Fruit fly (Drosophila melanogaster): ENCODE results near the gene Naa30B.

Gene Naa30B

DNA sequence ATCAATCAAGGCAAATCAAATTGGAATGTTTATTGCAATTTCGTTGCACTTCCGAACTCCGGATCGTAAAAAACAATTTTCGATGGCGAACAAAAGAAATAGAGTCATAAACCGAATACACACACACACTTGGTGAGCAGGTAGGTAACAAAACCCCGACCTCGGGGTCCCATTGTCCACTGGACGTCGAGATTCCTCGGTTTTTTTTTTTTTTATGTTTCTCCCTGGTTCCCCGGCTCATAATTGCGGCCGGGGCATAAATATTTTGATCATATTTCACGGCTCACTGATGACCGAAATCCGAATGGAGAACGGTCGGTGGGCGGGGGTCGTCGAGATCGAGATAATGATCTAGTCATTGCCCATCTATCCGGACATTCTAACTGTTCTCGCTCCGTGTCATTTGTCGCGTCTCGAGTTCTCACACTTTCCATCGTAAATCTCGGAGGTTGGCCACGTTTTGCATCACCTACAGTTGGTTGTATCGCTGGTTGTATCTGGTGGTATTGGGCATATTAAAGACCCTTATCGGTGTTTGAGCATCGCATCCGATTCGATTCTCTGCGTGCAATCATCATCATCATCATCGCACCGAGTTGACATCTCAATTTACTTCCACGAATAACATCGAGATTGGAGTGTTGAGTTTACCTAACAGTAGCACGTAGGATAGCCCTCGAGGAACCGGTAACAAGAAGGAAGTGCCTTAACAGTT is 23.9 kb downstream of the Naa30B start:
- peak; percentile 70 for TF ChIP-seq kni (GFP tag; optimal IDR thresholded peaks at IDR 0.05)
- TF ChIP-seq ken (GFP tag; IDR thresholded peaks at IDR 0.05) = 0 out of 3 replicates have a peak, but pooled peaks have one; percentile 13
- no peak for TF ChIP-seq E2f1 (GFP tag; IDR thresholded peaks at IDR 0.05)
- peak; percentile 56 for TF ChIP-seq sqz (GFP tag; optimal IDR thresholded peaks at IDR 0.05)
- TF ChIP-seq mld (GFP tag; IDR thresholded peaks at IDR 0.05; ENCODE audit: partially characterized antibody) = no peak
- TF ChIP-seq cad (GFP tag; optimal IDR thresholded peaks at IDR 0.05) = peak; percentile 83
- TF ChIP-seq grn (GFP tag; optimal IDR thresholded peaks at IDR 0.05) = peak; percentile 91
- peak in 1 of 3 experiments; percentile 3 for TF ChIP-seq Stat92E (GFP tag; optimal IDR thresholded peaks at IDR 0.05)
- TF ChIP-seq CG15479 (GFP tag; optimal IDR thresholded peaks at IDR 0.05) = peak; percentile 19
- peak; percentile 21 for TF ChIP-seq abd-A (tag; optimal IDR thresholded peaks at IDR 0.05)
- no peak for TF ChIP-seq CG17612 (GFP tag; IDR thresholded peaks at IDR 0.05)

DNA sequence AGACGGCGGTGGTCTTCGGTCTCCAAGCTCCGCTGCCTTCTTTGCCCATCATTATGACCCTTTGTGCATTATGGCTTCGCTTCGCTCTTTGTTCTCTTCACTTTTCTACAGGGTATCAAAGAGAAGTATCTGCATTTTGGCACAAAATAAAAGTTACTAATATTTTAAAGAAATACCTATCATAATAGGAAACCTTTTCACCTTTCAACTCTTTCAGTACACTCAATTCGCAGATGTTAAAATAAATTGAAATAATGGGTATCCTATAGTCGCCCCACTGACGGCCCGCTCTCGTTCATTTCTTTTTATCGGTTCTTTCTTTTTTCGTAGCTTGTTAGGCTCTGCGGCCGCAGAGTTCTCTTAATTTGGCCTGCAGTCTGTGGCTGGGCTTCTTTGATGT is 29.0 kb downstream of the Naa30B start:
- TF ChIP-seq nmo (GFP tag; optimal IDR thresholded peaks at IDR 0.05) (peak; percentile 95), cg (GFP tag; optimal IDR thresholded peaks at IDR 0.05) (no peak), toy (GFP tag; IDR thresholded peaks at IDR 0.05) (no peak), Kr (GFP tag; optimal IDR thresholded peaks at IDR 0.05) (peak; percentile 79), CG7987 (GFP tag; optimal IDR thresholded peaks at IDR 0.05) (no peak), Optix (GFP tag; IDR thresholded peaks at IDR 0.05) (peak; percentile 82; the same call in 2 of the 3 replicates), CG2199 (GFP tag; IDR thresholded peaks at IDR 0.05) (peak; percentile 68; the same call in 1 of the 3 replicates), CG6175 (GFP tag; IDR thresholded peaks at IDR 0.05) (no peak), CG17829 (tag; optimal IDR thresholded peaks at IDR 0.05) (peak; percentile 95), MESR4 (GFP tag; optimal IDR thresholded peaks at IDR 0.05) (no peak), CG10654 (GFP tag; optimal IDR thresholded peaks at IDR 0.05) (peak; percentile 74), Eip74EF (GFP tag; optimal IDR thresholded peaks at IDR 0.05) (peak in 1 of 2 experiments; percentile 74), TFAM (GFP tag; optimal IDR thresholded peaks at IDR 0.05) (peak; percentile 48), CG13624 (GFP tag; optimal IDR thresholded peaks at IDR 0.05) (no peak), Side (GFP tag; optimal IDR thresholded peaks at IDR 0.05) (peak; percentile 74), Hr39 (optimal IDR thresholded peaks at IDR 0.05) (no peak), tx (GFP tag; optimal IDR thresholded peaks at IDR 0.05) (peak; percentile 65), CG30020 (tag; optimal IDR thresholded peaks at IDR 0.05) (peak; percentile 75), pb (GFP tag; optimal IDR thresholded peaks at IDR 0.05) (no peak), CG12391 (tag; optimal IDR thresholded peaks at IDR 0.05) (peak; percentile 93), Hr51 (GFP tag; optimal IDR thresholded peaks at IDR 0.05) (peak; percentile 32 to 39), CG15011 (GFP tag; optimal IDR thresholded peaks at IDR 0.05) (peak; percentile 52), kah (GFP tag; optimal IDR thresholded peaks at IDR 0.05) (peak; percentile 31), CG10267 (tag; optimal IDR thresholded peaks at IDR 0.05) (peak; percentile 91), btn (GFP tag; optimal IDR thresholded peaks at IDR 0.05) (peak; percentile 49), nom (GFP tag; optimal IDR thresholded peaks at IDR 0.05) (peak; percentile 29), Ptx1 (GFP tag; IDR thresholded peaks at IDR 0.05) (peak; percentile 75), pita (GFP tag; optimal IDR thresholded peaks at IDR 0.05) (no peak), esg (GFP tag; conservative IDR thresholded peaks at IDR 0.05) (peak; percentile 77), CG13296 (GFP tag; optimal IDR thresholded peaks at IDR 0.05) (no peak), so (GFP tag; IDR thresholded peaks at IDR 0.05) (peak; percentile 83), CG14050 (GFP tag; IDR thresholded peaks at IDR 0.05) (peak; percentile 53; the same call in 2 of the 3 replicates), Max (GFP tag; optimal IDR thresholded peaks at IDR 0.05) (peak; percentile 73), CG15269 (tag; optimal IDR thresholded peaks at IDR 0.05) (peak; percentile 55), bab2 (GFP tag; optimal IDR thresholded peaks at IDR 0.05) (peak; percentile 83), Hr78 (GFP tag; optimal IDR thresholded peaks at IDR 0.05) (peak in 1 of 2 experiments; percentile 70), jing (GFP tag; optimal IDR thresholded peaks at IDR 0.05) (peak; percentile 76)

Data from whole organism, embryonic.